Worm (Caenorhabditis elegans) whole organism, L1 larva: ENCODE measurements around the gene R13A5.7.

Experiments used
- C04F5.9 ChIP-seq: sonication (generic microtip); optimal IDR thresholded peaks from 2 replicates; lab custom pipeline; 2016; ENCODE audit warnings: missing genetic modification characterization, missing compliant biosample characterization
- C16A3.4 ChIP-seq: fragments of 150-350 bp; optimal IDR thresholded peaks from 2 replicates; lab custom pipeline; 2014; ENCODE audit warnings: missing biosample characterization, missing genetic modification characterization
- C34B4.2 ChIP-seq: sonication (generic microtip); optimal IDR thresholded peaks from 2 replicates; lab custom pipeline; 2017; ENCODE audit warnings: mild to moderate bottlenecking, missing genetic modification characterization, missing compliant biosample characterization
- ceh-88 ChIP-seq: fragments of 200-800 bp; sonication (Bioruptor generic); IDR thresholded peaks from 2 replicates; pipeline ENCODE4 v1.3.6; 2022; ENCODE audit warnings: missing genetic modification characterization, missing compliant biosample characterization
- ces-1 ChIP-seq: fragments of 150-350 bp; optimal IDR thresholded peaks from 2 replicates; lab custom pipeline; 2014; ENCODE audit warnings: missing biosample characterization, missing genetic modification reagents, missing genetic modification characterization
- dpl-1 ChIP-seq, 3 experiments: fragments of 150-350 bp in 2 of 3; sonication (generic microtip) in 1 of 3; optimal IDR thresholded peaks; 2 replicates each; lab custom pipeline; 2014 to 2017; ENCODE audit warnings: missing biosample characterization in 3 of 3, missing genetic modification characterization in 3 of 3, missing genetic modification reagents in 3 of 3
- dsc-1 ChIP-seq: sonication (generic microtip); optimal IDR thresholded peaks from 2 replicates; lab custom pipeline; 2016; ENCODE audit warnings: mild to moderate bottlenecking, missing genetic modification characterization, missing compliant biosample characterization
- efl-1 ChIP-seq, 4 experiments: fragments of 150-350 bp; optimal IDR thresholded peaks in 3 of 4; peaks in 1 of 4; 1 replicate in 1 of 4; 2 replicates in 3 of 4; lab custom pipeline; 2014; ENCODE audit warnings: missing biosample characterization in 2 of 4, missing genetic modification characterization in 2 of 4, missing genetic modification reagents in 2 of 4
- egl-13 ChIP-seq: sonication (generic microtip); optimal IDR thresholded peaks from 2 replicates; lab custom pipeline; 2016; ENCODE audit warnings: missing genotype, missing genetic modification reagents, missing genetic modification characterization, missing compliant biosample characterization
- egl-27 ChIP-seq, 2 experiments: fragments of 150-350 bp in 1 of 2; sonication (generic microtip); optimal IDR thresholded peaks; 3 replicates each; lab custom pipeline; 2017 to 2018; ENCODE audit warnings: missing biosample characterization in 2 of 2, missing genetic modification characterization in 2 of 2, missing genetic modification reagents in 2 of 2
- elt-2 ChIP-seq: sonication (generic microtip); optimal IDR thresholded peaks from 2 replicates; lab custom pipeline; 2016; ENCODE audit warnings: missing genetic modification characterization, mild to moderate bottlenecking, inconsistent platforms, missing compliant biosample characterization, missing genetic modification reagents
- elt-3 ChIP-seq, 6 experiments: fragments of 150-350 bp in 1 of 6; sonication (generic microtip); optimal IDR thresholded peaks; 2 replicates each; lab custom pipeline; 2017 to 2018; ENCODE audit warnings: missing biosample characterization in 6 of 6, missing genetic modification characterization in 6 of 6, inconsistent platforms in 1 of 6
- ets-5 ChIP-seq: fragments of 200-800 bp; sonication (Bioruptor generic); IDR thresholded peaks from 2 replicates; pipeline ENCODE4 v1.3.6; 2022; ENCODE audit warnings: missing genetic modification characterization, missing compliant biosample characterization
- fkh-10 ChIP-seq: sonication (generic microtip); optimal IDR thresholded peaks from 2 replicates; lab custom pipeline; 2017; ENCODE audit warnings: missing biosample characterization, missing genetic modification reagents, missing genetic modification characterization
- fkh-8 ChIP-seq: sonication (generic microtip); optimal IDR thresholded peaks from 2 replicates; lab custom pipeline; 2016; ENCODE audit warnings: mild to moderate bottlenecking, missing genetic modification characterization, missing compliant biosample characterization
- fos-1 ChIP-seq: fragments of 150-350 bp; optimal IDR thresholded peaks from 2 replicates; lab custom pipeline; 2014; ENCODE audit warnings: missing biosample characterization, missing genetic modification characterization
- hlh-17 ChIP-seq: fragments of 200-800 bp; sonication (Bioruptor generic); optimal IDR thresholded peaks from 2 replicates; lab custom pipeline; 2018; ENCODE audit warnings: missing genetic modification characterization, mild to moderate bottlenecking, missing compliant biosample characterization, moderate library complexity, borderline replicate concordance
- hlh-4 ChIP-seq: sonication (generic microtip); optimal IDR thresholded peaks from 2 replicates; lab custom pipeline; 2016; ENCODE audit warnings: mild to moderate bottlenecking, missing genetic modification characterization, missing compliant biosample characterization
- irx-1 ChIP-seq: sonication (generic microtip); optimal IDR thresholded peaks from 2 replicates; lab custom pipeline; 2016; ENCODE audit warnings: missing genetic modification characterization, missing compliant biosample characterization
- isw-1 ChIP-seq: fragments of 200-800 bp; sonication (Bioruptor generic); IDR thresholded peaks from 2 replicates; pipeline ENCODE4 v1.3.6; 2022; ENCODE audit warnings: missing genetic modification characterization, missing compliant biosample characterization
- lin-14 ChIP-seq: fragments of 200-800 bp; sonication (Bioruptor generic); optimal IDR thresholded peaks from 2 replicates; lab custom pipeline; 2018; ENCODE audit warnings: mild to moderate bottlenecking, missing genetic modification characterization, moderate library complexity, missing compliant biosample characterization
- lin-15B ChIP-seq: fragments of 150-350 bp; sonication (generic microtip); optimal IDR thresholded peaks from 3 replicates; lab custom pipeline; 2014; ENCODE audit warnings: missing biosample characterization, missing genetic modification characterization
- lsy-2 ChIP-seq, 2 experiments: fragments of 150-350 bp; optimal IDR thresholded peaks; 2 replicates each; lab custom pipeline; 2014; ENCODE audit warnings: missing biosample characterization in 2 of 2, missing genetic modification characterization in 2 of 2
- mab-9 ChIP-seq: fragments of 200-800 bp; sonication (Bioruptor generic); IDR thresholded peaks from 2 replicates; pipeline ENCODE4 v1.3.6; 2022; ENCODE audit warnings: missing genetic modification reagents, missing genetic modification characterization, missing compliant biosample characterization
- mdl-1 ChIP-seq, 2 experiments: fragments of 150-350 bp; optimal IDR thresholded peaks; 2 replicates each; lab custom pipeline; 2014 to 2017; ENCODE audit warnings: missing biosample characterization in 2 of 2, missing genetic modification characterization in 2 of 2, inconsistent platforms in 1 of 2
- mef-2 ChIP-seq: fragments of 150-350 bp; optimal IDR thresholded peaks from 2 replicates; lab custom pipeline; 2014; ENCODE audit warnings: missing biosample characterization, missing genetic modification characterization
- nhr-11 ChIP-seq: fragments of 150-350 bp; optimal IDR thresholded peaks from 2 replicates; lab custom pipeline; 2014; ENCODE audit warnings: missing biosample characterization, missing genetic modification characterization
- nhr-12 ChIP-seq: sonication (generic microtip); optimal IDR thresholded peaks from 2 replicates; lab custom pipeline; 2017; ENCODE audit warnings: missing biosample characterization, missing genetic modification characterization
- nhr-19 ChIP-seq: fragments of 200-800 bp; sonication (Bioruptor generic); conservative IDR thresholded peaks from 2 replicates; pipeline ENCODE4 v1.3.6; 2022; ENCODE audit warnings: missing genetic modification characterization, missing compliant biosample characterization
- nhr-237 ChIP-seq: fragments of 150-350 bp; optimal IDR thresholded peaks from 2 replicates; lab custom pipeline; 2014; ENCODE audit warnings: missing biosample characterization, missing genetic modification characterization
- nhr-28 ChIP-seq: fragments of 150-350 bp; optimal IDR thresholded peaks from 2 replicates; lab custom pipeline; 2014; ENCODE audit warnings: missing biosample characterization, missing genetic modification characterization
- nhr-47 ChIP-seq: sonication (generic microtip); optimal IDR thresholded peaks from 2 replicates; lab custom pipeline; 2016; ENCODE audit warnings: mild to moderate bottlenecking, missing genetic modification characterization, moderate library complexity, missing compliant biosample characterization
- nhr-77 ChIP-seq: fragments of 150-350 bp; optimal IDR thresholded peaks from 2 replicates; lab custom pipeline; 2014; ENCODE audit warnings: missing biosample characterization, missing genetic modification characterization
- nhr-84 ChIP-seq: sonication (generic microtip); optimal IDR thresholded peaks from 2 replicates; lab custom pipeline; 2017; ENCODE audit warnings: missing biosample characterization, missing genetic modification characterization
- nhr-85 ChIP-seq: sonication (generic microtip); peaks from one replicate; lab custom pipeline; 2016; ENCODE audit warnings: missing genetic modification characterization, inconsistent platforms, missing compliant biosample characterization
- pag-3 ChIP-seq: sonication (generic microtip); optimal IDR thresholded peaks from 2 replicates; lab custom pipeline; 2017; ENCODE audit warnings: missing genetic modification characterization, mild to moderate bottlenecking, missing compliant biosample characterization, antibody characterized with exemption, borderline replicate concordance; ENCODE audit not compliant: insufficient read depth
- rnt-1 ChIP-seq: sonication (generic microtip); optimal IDR thresholded peaks from 2 replicates; lab custom pipeline; 2016; ENCODE audit warnings: mild to moderate bottlenecking, missing genetic modification characterization, moderate library complexity, missing compliant biosample characterization
- snu-23 ChIP-seq: sonication (generic microtip); optimal IDR thresholded peaks from 2 replicates; lab custom pipeline; 2016; ENCODE audit warnings: missing genetic modification characterization, missing compliant biosample characterization
- sptf-1 ChIP-seq: fragments of 150-350 bp; optimal IDR thresholded peaks from 2 replicates; lab custom pipeline; 2014; ENCODE audit warnings: missing biosample characterization, missing genetic modification characterization
- tbx-2 ChIP-seq: sonication (generic microtip); optimal IDR thresholded peaks from 2 replicates; lab custom pipeline; 2016; ENCODE audit warnings: missing genetic modification characterization, missing compliant biosample characterization
- tlp-1 ChIP-seq: fragments of 150-350 bp; optimal IDR thresholded peaks from 2 replicates; lab custom pipeline; 2014; ENCODE audit warnings: missing biosample characterization, missing genetic modification characterization
- unc-30 ChIP-seq: sonication (generic microtip); optimal IDR thresholded peaks from 2 replicates; lab custom pipeline; 2017; ENCODE audit warnings: missing biosample characterization, missing genetic modification characterization
- unc-62 ChIP-seq: fragments of 150-350 bp; optimal IDR thresholded peaks from 2 replicates; lab custom pipeline; 2014; ENCODE audit warnings: missing biosample characterization, missing genetic modification reagents, missing genetic modification characterization
- vab-15 ChIP-seq: sonication (generic microtip); optimal IDR thresholded peaks from 2 replicates; lab custom pipeline; 2017; ENCODE audit warnings: missing genotype, mild to moderate bottlenecking, missing genetic modification characterization, missing compliant biosample characterization
- zip-4 ChIP-seq: fragments of 200-800 bp; sonication (Bioruptor generic); optimal IDR thresholded peaks from 2 replicates; lab custom pipeline; 2018; ENCODE audit warnings: mild to moderate bottlenecking, missing genetic modification characterization, moderate library complexity, missing compliant biosample characterization

The R13A5.7 gene

ce11 chrIII:7520672-7521071 lies 49.3 kb downstream of the R13A5.7 start, which contains the start of the genes cux-7 and C07H6.2 (continued):
- TF ChIP-seq egl-27 (tag; optimal IDR thresholded peaks at IDR 0.05; lab: Kevin White, UChicago) = no peak
- TF ChIP-seq rnt-1 (tag; lab: Kevin White, UChicago) = peak; percentile 100
- peak; percentile 98 for TF ChIP-seq C04F5.9 (tag; lab: Kevin White, UChicago)
- peak; percentile 34 for TF ChIP-seq nhr-28 (tag; lab: Kevin White, UChicago)
- TF ChIP-seq lin-15B (tag; lab: Kevin White, UChicago) = peak; percentile 95
- TF ChIP-seq nhr-84 = no peak
- no peak for TF ChIP-seq unc-30 (tag; lab: Kevin White, UChicago)
- TF ChIP-seq snu-23 (GFP tag; lab: Kevin White, UChicago) = peak; percentile 98
- no peak for TF ChIP-seq ets-5 (GFP tag; lab: Robert Waterston, UW)
- peak; percentile 98 for TF ChIP-seq nhr-47 (tag; lab: Kevin White, UChicago)
- TF ChIP-seq lsy-2 (tag; optimal IDR thresholded peaks at IDR 0.05; lab: Kevin White, UChicago) = peak; percentile 94 to 96
- TF ChIP-seq fos-1 (tag; lab: Kevin White, UChicago) = peak; percentile 93
- TF ChIP-seq nhr-237 (tag; lab: Kevin White, UChicago) = peak; percentile 72
- TF ChIP-seq vab-15 = peak; percentile 94
- peak; percentile 99 for TF ChIP-seq dsc-1
- TF ChIP-seq fkh-10 = peak; percentile 6
- TF ChIP-seq mef-2 (tag; lab: Kevin White, UChicago) = peak; percentile 64
- TF ChIP-seq C34B4.2 (tag; lab: Kevin White, UChicago) = peak; percentile 81
- TF ChIP-seq hlh-4 (tag; lab: Kevin White, UChicago) = peak; percentile 97
- TF ChIP-seq ces-1 (GFP tag; lab: Kevin White, UChicago) = no peak
- peak; percentile 100 for TF ChIP-seq irx-1
- TF ChIP-seq hlh-17 (GFP tag; lab: Kevin White, UChicago) = peak; percentile 99
- TF ChIP-seq nhr-19 (GFP tag; lab: Robert Waterston, UW) = peak; percentile 97
- no peak for TF ChIP-seq tlp-1 (tag; lab: Kevin White, UChicago)
- TF ChIP-seq mab-9 (GFP tag; lab: Robert Waterston, UW) = peak; percentile 98
- TF ChIP-seq egl-13 = peak; percentile 99
- peak; percentile 96 for TF ChIP-seq isw-1 (GFP tag; lab: Robert Waterston, UW)
- no peak for TF ChIP-seq pag-3 (tag; lab: Kevin White, UChicago)
- TF ChIP-seq unc-62 = no peak
- peak; percentile 92 for TF ChIP-seq C16A3.4 (tag; lab: Kevin White, UChicago)
- peak; percentile 94 for TF ChIP-seq fkh-8 (tag; lab: Kevin White, UChicago)
- TF ChIP-seq ceh-88 = peak; percentile 89
- TF ChIP-seq lin-14 = peak; percentile 96
- no peak for TF ChIP-seq nhr-12
- peak; percentile 99 for TF ChIP-seq nhr-85
- TF ChIP-seq dpl-1 (GFP tag; optimal IDR thresholded peaks at IDR 0.05; lab: Kevin White, UChicago) = peak; percentile 79 to 87 (median 87)
- TF ChIP-seq nhr-11 (tag; lab: Kevin White, UChicago) = peak; percentile 75
- TF ChIP-seq efl-1 (optimal IDR thresholded peaks at IDR 0.05; lab: Kevin White, UChicago) = peak; percentile 89 to 91
- peak; percentile 85 to 99 for TF ChIP-seq efl-1 (GFP tag; optimal IDR thresholded peaks at IDR 0.05 in 1 of 2; lab: Kevin White, UChicago)
- TF ChIP-seq mdl-1 (tag; optimal IDR thresholded peaks at IDR 0.05; lab: Kevin White, UChicago) = peak; percentile 13 to 91
- TF ChIP-seq tbx-2 (tag; lab: Kevin White, UChicago) = peak; percentile 99
- peak; percentile 97 for TF ChIP-seq zip-4
- no peak for TF ChIP-seq sptf-1
- TF ChIP-seq elt-3 (tag; optimal IDR thresholded peaks at IDR 0.05; lab: Kevin White, UChicago) = peak in 2 of 6 experiments; percentile 89 to 92
- peak; percentile 63 for TF ChIP-seq nhr-77 (tag; lab: Kevin White, UChicago)
- TF ChIP-seq elt-2 = peak; percentile 95
